Worm (Caenorhabditis elegans): Measurements from ENCODE around the gene str-19.

DNA sequence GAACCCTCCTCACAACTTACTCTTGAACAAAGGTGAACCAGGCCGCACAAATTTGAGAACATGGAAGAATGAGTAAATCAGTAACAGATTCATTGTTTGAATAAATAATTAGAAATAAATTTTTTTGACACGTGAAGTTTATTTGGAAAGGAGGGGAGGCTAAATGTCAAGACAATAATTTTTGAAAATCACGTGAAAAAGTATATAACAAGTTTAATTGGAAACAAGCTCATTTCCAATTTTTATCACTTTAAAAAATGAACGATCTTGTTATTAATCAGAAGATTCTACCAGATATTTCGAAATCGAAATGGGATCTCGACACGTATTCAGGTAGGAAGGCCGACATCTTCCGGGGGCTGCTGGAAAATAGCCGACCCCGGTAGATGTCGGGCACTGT, 17.7 kb downstream of the str-19 start, which contains the start of the genes irld-57 and sfxn-1.3:
- TF ChIP-seq nhr-12 (tag; optimal IDR thresholded peaks at IDR 0.05) (no peak), ceh-39 (tag; optimal IDR thresholded peaks at IDR 0.05) (no peak), ztf-11 (tag; optimal IDR thresholded peaks at IDR 0.05) (no peak), elt-1 (tag; optimal IDR thresholded peaks at IDR 0.05; ENCODE audit: borderline replicate concordance, insufficient read depth) (no peak), mls-2 (tag; optimal IDR thresholded peaks at IDR 0.05) (no peak), unc-39 (tag; optimal IDR thresholded peaks at IDR 0.05) (no peak), lin-32 (GFP tag; optimal IDR thresholded peaks at IDR 0.05) (no peak), pha-4 (tag; optimal IDR thresholded peaks at IDR 0.05) (no peak)

Measured in whole organism, mixed stage, embryonic.